Fruit fly (Drosophila melanogaster) whole organism, wandering third instar larva: ENCODE measurements around the gene CG6661.
A peak's percentile ranks its signal among the peaks of the same experiment; 100 is the strongest.

Experiments
- CG32264 ChIP-seq: fragments of 200-800 bp; sonication (Bioruptor generic); optimal IDR thresholded peaks from 2 replicates; lab custom pipeline; 2016; ENCODE audit warnings: missing biosample characterization, missing genetic modification characterization
- CG9705 ChIP-seq: fragments of 200-800 bp; sonication (Bioruptor generic); optimal IDR thresholded peaks from 2 replicates; lab custom pipeline; 2018; ENCODE audit warnings: missing biosample characterization, mild to moderate bottlenecking, missing genetic modification characterization
- CrebA ChIP-seq: fragments of 200-800 bp; sonication (Bioruptor generic); optimal IDR thresholded peaks from 2 replicates; lab custom pipeline; 2016; ENCODE audit warnings: missing biosample characterization, mild to moderate bottlenecking, missing genetic modification characterization, borderline replicate concordance
- Dfd ChIP-seq: fragments of >200 bp; optimal IDR thresholded peaks from 2 replicates; lab custom pipeline; 2017; ENCODE audit warnings: missing biosample characterization, missing genetic modification characterization
- HLH106 ChIP-seq: fragments of 200-800 bp; optimal IDR thresholded peaks from 3 replicates; lab custom pipeline; 2019; ENCODE audit warnings: missing biosample characterization, mild to moderate bottlenecking, missing genetic modification characterization, moderate library complexity
- Hr83 ChIP-seq: fragments of 200-300 bp; sonication (Bioruptor generic); optimal IDR thresholded peaks from 2 replicates; lab custom pipeline; 2016; ENCODE audit warnings: missing biosample characterization, mild to moderate bottlenecking, missing genetic modification characterization, moderate library complexity; ENCODE audit not compliant: poor library complexity, severe bottlenecking
- Mio ChIP-seq: sonication (Bioruptor generic); optimal IDR thresholded peaks from 2 replicates; lab custom pipeline; 2016; ENCODE audit warnings: missing biosample characterization, missing genetic modification characterization
- Myc ChIP-seq: fragments of >200 bp; optimal IDR thresholded peaks from 2 replicates; lab custom pipeline; 2017
- N ChIP-seq: fragments of >200 bp; optimal IDR thresholded peaks from 2 replicates; lab custom pipeline; 2018; ENCODE audit warnings: missing biosample characterization, missing external identifiers, missing genetic modification characterization
- OdsH ChIP-seq: fragments of 200-800 bp; sonication (Bioruptor generic); optimal IDR thresholded peaks from 2 replicates; lab custom pipeline; 2016; ENCODE audit warnings: missing biosample characterization, mild to moderate bottlenecking, missing genetic modification characterization
- Rel ChIP-seq, 2 experiments: fragments of 200-800 bp; sonication (Bioruptor generic) in 1 of 2; optimal IDR thresholded peaks; 2 replicates in 1 of 2; 3 replicates in 1 of 2; lab custom pipeline; 2016 to 2019; ENCODE audit warnings: mild to moderate bottlenecking in 2 of 2, missing biosample characterization in 2 of 2, missing genetic modification characterization in 2 of 2, moderate library complexity in 1 of 2
- Sp1 ChIP-seq: fragments of 200-800 bp; sonication (Bioruptor generic); optimal IDR thresholded peaks from 3 replicates; lab custom pipeline; 2019; ENCODE audit warnings: missing biosample characterization, mild to moderate bottlenecking, missing genetic modification characterization, moderate library complexity
- Vsx2 ChIP-seq: fragments of 200-300, 225-300 bp; sonication (Bioruptor generic); optimal IDR thresholded peaks from 2 replicates; lab custom pipeline; 2018; ENCODE audit warnings: missing biosample characterization, missing genetic modification characterization; ENCODE audit not compliant: partially characterized antibody
- br ChIP-seq: fragments of 200-800 bp; sonication (Bioruptor generic); optimal IDR thresholded peaks from 2 replicates; lab custom pipeline; 2016; ENCODE audit warnings: missing biosample characterization, missing genetic modification characterization
- dl ChIP-seq, 2 experiments: fragments of 175-275, 200-275 bp in 1 of 2; fragments of 200-275 bp in 1 of 2; sonication (Bioruptor generic); optimal IDR thresholded peaks; lab custom pipeline; 2018; ENCODE audit warnings: mild to moderate bottlenecking in 2 of 2, missing biosample characterization in 2 of 2, missing genetic modification characterization in 2 of 2, moderate library complexity in 2 of 2; ENCODE audit not compliant: partially characterized antibody in 2 of 2, insufficient read depth in 1 of 2
- dmrt93B ChIP-seq: fragments of 200-800 bp; sonication (Bioruptor generic); optimal IDR thresholded peaks from 2 replicates; lab custom pipeline; 2018; ENCODE audit warnings: missing biosample characterization, mild to moderate bottlenecking, missing genetic modification characterization
- dsf ChIP-seq: sonication (Bioruptor generic); optimal IDR thresholded peaks from 2 replicates; lab custom pipeline; 2016; ENCODE audit warnings: missing biosample characterization, missing genetic modification characterization, borderline replicate concordance
- ey ChIP-seq: fragments of 200-800 bp; sonication (Bioruptor generic); optimal IDR thresholded peaks from 2 replicates; lab custom pipeline; 2016; ENCODE audit warnings: missing biosample characterization, missing genetic modification characterization
- foxo ChIP-seq, 2 experiments: fragments of 200-800 bp; sonication (Bioruptor generic); optimal IDR thresholded peaks; 2 replicates in 1 of 2; 3 replicates in 1 of 2; lab custom pipeline; 2016 to 2017; ENCODE audit warnings: missing biosample characterization in 2 of 2, missing genetic modification characterization in 2 of 2
- fru ChIP-seq: fragments of 200-800 bp; sonication (Bioruptor generic); optimal IDR thresholded peaks from 3 replicates; lab custom pipeline; 2016; ENCODE audit warnings: missing biosample characterization, mild to moderate bottlenecking, missing genetic modification characterization
- h ChIP-seq: fragments of 200-800 bp; sonication (Bioruptor generic); optimal IDR thresholded peaks from 3 replicates; lab custom pipeline; 2016; ENCODE audit warnings: missing biosample characterization, mild to moderate bottlenecking, missing genetic modification characterization
- jim ChIP-seq: fragments of 175-275, 200-325 bp; sonication (Bioruptor generic); optimal IDR thresholded peaks from 2 replicates; lab custom pipeline; 2016; ENCODE audit warnings: missing biosample characterization, mild to moderate bottlenecking, missing genetic modification characterization
- lola ChIP-seq: fragments of >200 bp; optimal IDR thresholded peaks from 2 replicates; lab custom pipeline; 2017; ENCODE audit warnings: missing biosample characterization, missing genetic modification characterization
- pan ChIP-seq: fragments of >200 bp; optimal IDR thresholded peaks from 2 replicates; lab custom pipeline; 2017
- psq ChIP-seq: fragments of 200-800 bp; sonication (Bioruptor generic); optimal IDR thresholded peaks from 3 replicates; lab custom pipeline; 2017; ENCODE audit warnings: missing biosample characterization, mild to moderate bottlenecking, missing genetic modification characterization, moderate library complexity
- rgr ChIP-seq: fragments of 200-800 bp; sonication (Bioruptor generic); optimal IDR thresholded peaks from 3 replicates; lab custom pipeline; 2016; ENCODE audit warnings: missing biosample characterization, mild to moderate bottlenecking, missing genetic modification characterization
- sage ChIP-seq: fragments of 200-800 bp; sonication (Bioruptor generic); optimal IDR thresholded peaks from 2 replicates; lab custom pipeline; 2016; ENCODE audit warnings: missing biosample characterization, mild to moderate bottlenecking, missing genetic modification characterization
- usp ChIP-seq: fragments of >200 bp; optimal IDR thresholded peaks from 2 replicates; lab custom pipeline; 2017; ENCODE audit warnings: missing biosample characterization, missing genetic modification characterization
- woc ChIP-seq: sonication (Bioruptor generic); optimal IDR thresholded peaks from 2 replicates; lab custom pipeline; 2016; ENCODE audit warnings: missing biosample characterization, mild to moderate bottlenecking, missing genetic modification characterization

Gene CG6661

DNA sequence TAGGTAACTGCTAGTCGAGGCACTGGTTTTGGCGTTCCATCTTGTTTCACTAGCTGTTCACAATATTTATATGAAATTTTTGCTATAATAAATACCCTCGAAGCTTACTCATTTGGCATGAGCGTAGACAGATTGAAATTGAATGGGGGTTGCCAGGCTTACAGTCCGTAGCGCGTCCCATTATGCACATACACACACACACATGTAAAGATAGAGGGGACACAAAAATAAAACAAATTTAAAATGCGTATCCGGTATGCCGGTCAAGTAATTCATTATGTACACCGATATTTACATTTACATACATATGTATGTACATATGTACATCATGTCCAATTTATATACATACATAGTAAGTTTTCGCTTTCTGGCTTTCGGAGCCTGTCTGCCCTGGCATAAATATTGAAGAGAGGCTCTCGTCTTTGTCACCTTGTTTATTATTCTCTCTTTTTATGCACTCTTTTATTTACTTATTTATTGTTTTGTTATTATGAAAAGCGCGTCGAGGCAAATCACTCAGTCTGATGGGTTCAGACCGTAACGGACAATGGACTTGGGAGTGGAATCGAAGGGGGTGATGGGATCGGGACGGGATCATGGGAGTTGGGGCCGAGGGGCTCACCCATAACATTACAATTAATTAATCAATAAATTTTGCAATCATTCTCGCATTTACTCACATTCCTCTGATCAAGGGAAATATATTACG is 24.8 kb downstream of the CG6661 start:
- peak; percentile 21 for TF ChIP-seq br (GFP tag; lab: Kevin White, UChicago)
- TF ChIP-seq h (GFP tag; lab: Kevin White, UChicago) = no peak
- TF ChIP-seq ey (GFP tag; lab: Kevin White, UChicago) = peak; percentile 10
- no peak for TF ChIP-seq CrebA (GFP tag; lab: Kevin White, UChicago)
- TF ChIP-seq dmrt93B (GFP tag; lab: Kevin White, UChicago) = no peak
- peak in 1 of 2 experiments; percentile 36 for TF ChIP-seq foxo (GFP tag; optimal IDR thresholded peaks at IDR 0.05; lab: Kevin White, UChicago)
- TF ChIP-seq rgr (GFP tag; lab: Kevin White, UChicago) = peak; percentile 18

dm6 chr3L:14062702-14063101 is 28.1 kb downstream of the CG6661 start:
- TF ChIP-seq fru (GFP tag; lab: Kevin White, UChicago) (no peak), Mio (GFP tag; lab: Kevin White, UChicago) (no peak)

DNA sequence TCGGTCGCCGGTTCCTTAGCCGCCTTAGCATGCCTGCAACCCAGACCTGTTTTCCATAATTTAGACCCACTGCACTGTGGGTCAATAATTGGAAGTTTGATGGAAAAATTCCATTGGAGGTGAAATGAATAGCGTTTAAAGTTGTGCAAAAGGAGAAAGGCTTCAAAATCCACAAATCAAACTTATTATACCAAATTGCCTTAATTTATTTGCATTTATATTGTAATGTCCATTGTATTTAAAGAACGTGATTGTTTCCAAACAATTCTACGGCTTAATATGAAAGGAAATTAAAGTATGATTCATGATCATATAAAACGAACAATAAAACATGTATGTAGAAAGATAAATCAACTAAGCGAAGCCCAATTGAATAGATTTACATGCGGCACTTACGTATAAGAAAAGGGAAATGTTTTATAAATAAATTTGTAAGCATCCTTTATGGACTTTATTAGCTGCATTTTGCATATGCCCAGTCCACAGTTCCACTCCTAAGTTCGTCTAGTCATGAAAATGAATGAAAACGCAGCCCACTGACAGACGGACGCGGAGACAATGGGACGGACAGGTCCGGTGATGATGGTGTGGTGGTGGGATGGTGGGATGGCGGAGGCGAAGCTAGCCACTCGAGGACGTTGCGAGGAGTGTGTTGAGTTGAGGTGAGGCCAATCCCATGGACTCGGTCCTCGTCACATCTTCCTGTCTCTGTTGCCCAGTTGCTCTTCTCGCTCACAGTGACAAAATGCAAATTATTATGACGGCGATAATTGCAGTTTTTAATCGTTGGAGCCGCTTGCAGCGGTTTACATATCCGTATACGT is 28.9 kb downstream of the CG6661 start:
- TF ChIP-seq br (GFP tag; lab: Kevin White, UChicago) (no peak), OdsH (GFP tag; lab: Kevin White, UChicago) (no peak), pan (lab: Kevin White, UChicago) (no peak), dmrt93B (GFP tag; lab: Kevin White, UChicago) (no peak), CG9705 (GFP tag; lab: Kevin White, UChicago) (no peak), psq (GFP tag; lab: Kevin White, UChicago) (no peak), usp (GFP tag; lab: Kevin White, UChicago) (no peak), HLH106 (tag; lab: Kevin White, UChicago) (no peak), Hr83 (GFP tag; lab: Kevin White, UChicago) (no peak), Sp1 (GFP tag; lab: Kevin White, UChicago) (no peak), dsf (GFP tag; lab: Kevin White, UChicago) (no peak), Rel (GFP tag; optimal IDR thresholded peaks at IDR 0.05; lab: Kevin White, UChicago) (no peak), Rel (tag; optimal IDR thresholded peaks at IDR 0.05; lab: Kevin White, UChicago) (no peak), Vsx2 (GFP tag; lab: Kevin White, UChicago) (no peak), Dfd (no peak)

dm6 chr3L:14064065-14064414 is 29.5 kb downstream of the CG6661 start:
- TF ChIP-seq h (GFP tag; lab: Kevin White, UChicago) (no peak), N (no peak), CG32264 (GFP tag; lab: Kevin White, UChicago) (no peak), Rel (GFP tag; optimal IDR thresholded peaks at IDR 0.05; lab: Kevin White, UChicago) (no peak), Rel (tag; optimal IDR thresholded peaks at IDR 0.05; lab: Kevin White, UChicago) (no peak), dl (GFP tag; optimal IDR thresholded peaks at IDR 0.05; lab: Kevin White, UChicago; ENCODE audit: insufficient read depth in 1 of 2, partially characterized antibody in 2 of 2) (no peak), br (GFP tag; lab: Kevin White, UChicago) (no peak), lola (no peak), psq (GFP tag; lab: Kevin White, UChicago) (no peak), pan (lab: Kevin White, UChicago) (no peak), jim (GFP tag; lab: Kevin White, UChicago) (no peak)

dm6 chr3L:14071621-14072020 is 37.0 kb downstream of the CG6661 start, which contains the start of gene Pex1:
Gene Pex1, plus strand, starts transcription at chr3L:14071892.
- peak; percentile 72 for TF ChIP-seq Myc (lab: Kevin White, UChicago)
- no peak for TF ChIP-seq HLH106 (tag; lab: Kevin White, UChicago)
- no peak for TF ChIP-seq Vsx2 (GFP tag; lab: Kevin White, UChicago)
- TF ChIP-seq psq (GFP tag; lab: Kevin White, UChicago) = no peak
- no peak for TF ChIP-seq Hr83 (GFP tag; lab: Kevin White, UChicago)
- TF ChIP-seq sage (GFP tag; lab: Kevin White, UChicago) = peak; percentile 2
- TF ChIP-seq woc = no peak
- TF ChIP-seq CrebA (GFP tag; lab: Kevin White, UChicago) = peak; percentile 13
- TF ChIP-seq, all 38 proteins: peak for 3
